Fruit fly (Drosophila melanogaster) whole organism, adult: ENCODE data around the gene rt.
A peak's percentile ranks its signal among the peaks of the same experiment; 100 is the strongest.

Source experiments
- CG11617 ChIP-seq: fragments of 200-800 bp; sonication (Bioruptor generic); optimal IDR thresholded peaks from 2 replicates; lab custom pipeline; 2017; ENCODE audit warnings: mild to moderate bottlenecking, missing biosample characterization, missing genetic modification reagents, missing genetic modification characterization
- CG12768 ChIP-seq: fragments of 200-800 bp; sonication (Bioruptor generic); optimal IDR thresholded peaks from 2 replicates; lab custom pipeline; 2017; ENCODE audit warnings: missing biosample characterization, missing genetic modification characterization, mild to moderate bottlenecking, moderate library complexity, missing genetic modification reagents
- CG14711 ChIP-seq: fragments of 200-800 bp; sonication (Bioruptor generic); optimal IDR thresholded peaks from 2 replicates; lab custom pipeline; 2018; ENCODE audit warnings: missing biosample characterization, mild to moderate bottlenecking, missing genetic modification characterization, moderate library complexity
- CG1620 ChIP-seq: fragments of 200-800 bp; sonication (Bioruptor generic); optimal IDR thresholded peaks from 2 replicates; lab custom pipeline; 2016; ENCODE audit warnings: missing biosample characterization, missing genetic modification characterization
- CG33017 ChIP-seq: fragments of 200-800 bp; sonication (Bioruptor generic); optimal IDR thresholded peaks from 2 replicates; lab custom pipeline; 2018; ENCODE audit warnings: missing biosample characterization, mild to moderate bottlenecking, missing genetic modification characterization, moderate library complexity
- CG5204 ChIP-seq: fragments of 200-800 bp; sonication (Bioruptor generic); optimal IDR thresholded peaks from 2 replicates; lab custom pipeline; 2016; ENCODE audit warnings: missing biosample characterization, missing genetic modification characterization
- CG7045 ChIP-seq: fragments of 200-800 bp; sonication (Bioruptor generic); optimal IDR thresholded peaks from 2 replicates; lab custom pipeline; 2017; ENCODE audit warnings: missing biosample characterization, mild to moderate bottlenecking, missing genetic modification characterization
- CG7101 ChIP-seq: fragments of 200-800 bp; sonication (Bioruptor generic); optimal IDR thresholded peaks from 2 replicates; lab custom pipeline; 2018; ENCODE audit warnings: missing biosample characterization, mild to moderate bottlenecking, missing genetic modification characterization, moderate library complexity
- Clk ChIP-seq: fragments of 200-800 bp; sonication (Bioruptor generic); optimal IDR thresholded peaks from 2 replicates; lab custom pipeline; 2017; ENCODE audit warnings: missing biosample characterization, missing genetic modification characterization
- Crg-1 ChIP-seq: fragments of 200-800 bp; sonication (Bioruptor generic); optimal IDR thresholded peaks from 2 replicates; lab custom pipeline; 2016; ENCODE audit warnings: missing biosample characterization, missing genetic modification characterization
- Hr96 ChIP-seq: fragments of 200-800 bp; sonication (Bioruptor generic); optimal IDR thresholded peaks from 2 replicates; lab custom pipeline; 2016; ENCODE audit warnings: missing biosample characterization, missing genetic modification characterization
- Mnt ChIP-seq: fragments of 200-800 bp; sonication (Bioruptor generic); optimal IDR thresholded peaks from 2 replicates; lab custom pipeline; 2016; ENCODE audit warnings: missing biosample characterization, mild to moderate bottlenecking, missing genetic modification characterization
- bab1 ChIP-seq: fragments of 200-800 bp; sonication (Bioruptor generic); optimal IDR thresholded peaks from 3 replicates; lab custom pipeline; 2019; ENCODE audit warnings: missing biosample characterization, mild to moderate bottlenecking, missing genetic modification characterization, moderate library complexity
- cic ChIP-seq: fragments of 200-800 bp; sonication (Bioruptor generic); optimal IDR thresholded peaks from 2 replicates; lab custom pipeline; 2017; ENCODE audit warnings: missing biosample characterization, mild to moderate bottlenecking, missing genetic modification characterization, moderate library complexity
- cnc ChIP-seq, 2 experiments: fragments of >200 bp; optimal IDR thresholded peaks; 2 replicates each; lab custom pipeline; 2017
- kay ChIP-seq: fragments of 200-800 bp; sonication (Bioruptor generic); peaks from one replicate; lab custom pipeline; 2016; ENCODE audit warnings: missing biosample characterization, missing genetic modification characterization, borderline replicate concordance
- ovo ChIP-seq: fragments of 200-800 bp; sonication (Bioruptor generic); optimal IDR thresholded peaks from 2 replicates; lab custom pipeline; 2016; ENCODE audit warnings: missing biosample characterization, missing genetic modification characterization
- pad ChIP-seq: fragments of 200-800 bp; sonication (Bioruptor generic); optimal IDR thresholded peaks from 3 replicates; lab custom pipeline; 2017; ENCODE audit warnings: missing biosample characterization, missing genetic modification characterization, mild to moderate bottlenecking, moderate library complexity, missing genetic modification reagents
- tj ChIP-seq: fragments of 200-800 bp; sonication (Bioruptor generic); optimal IDR thresholded peaks from 3 replicates; lab custom pipeline; 2017; ENCODE audit warnings: missing biosample characterization, mild to moderate bottlenecking, missing genetic modification characterization, moderate library complexity
- toe ChIP-seq: fragments of 200-800 bp; sonication (Bioruptor generic); optimal IDR thresholded peaks from 2 replicates; lab custom pipeline; 2016; ENCODE audit warnings: missing biosample characterization, missing genetic modification characterization

The rt gene

dm6 chr3L:11547302-11547994 is 40.1 kb downstream of the rt start:
- TF ChIP-seq CG7045 (GFP tag; lab: Kevin White, UChicago) (no peak), cic (no peak), pad (GFP tag; lab: Kevin White, UChicago) (no peak), Mnt (no peak), tj (GFP tag; lab: Kevin White, UChicago) (peak; percentile 97), CG1620 (GFP tag; lab: Kevin White, UChicago) (no peak), Clk (GFP tag; lab: Kevin White, UChicago) (no peak)

- TF ChIP-seq kay (GFP tag; lab: Kevin White, UChicago): peak; percentile 72
- no peak for TF ChIP-seq CG7045 (GFP tag; lab: Kevin White, UChicago)
- no peak for TF ChIP-seq ovo (GFP tag; lab: Kevin White, UChicago)
- TF ChIP-seq CG5204 (GFP tag; lab: Kevin White, UChicago): no peak
Observed at dm6 chr3L:11543681-11544299, 43.8 kb downstream of the rt start.

- TF ChIP-seq Mnt (no peak), CG7045 (GFP tag; lab: Kevin White, UChicago) (no peak), CG14711 (tag; lab: Kevin White, UChicago) (no peak), cnc (optimal IDR thresholded peaks at IDR 0.05; lab: Kevin White, UChicago) (no peak), Hr96 (GFP tag; lab: Kevin White, UChicago) (no peak), CG33017 (no peak), cic (no peak), tj (GFP tag; lab: Kevin White, UChicago) (no peak), Clk (GFP tag; lab: Kevin White, UChicago) (no peak), CG5204 (GFP tag; lab: Kevin White, UChicago) (no peak), kay (GFP tag; lab: Kevin White, UChicago) (no peak), CG1620 (GFP tag; lab: Kevin White, UChicago) (no peak), toe (GFP tag; lab: Kevin White, UChicago) (no peak), bab1 (no peak), CG12768 (GFP tag; lab: Kevin White, UChicago) (no peak), Crg-1 (GFP tag; lab: Kevin White, UChicago) (no peak)
Observed at dm6 chr3L:11542948-11543347, 44.6 kb downstream of the rt start.

dm6 chr3L:11542437-11542836 is 45.1 kb downstream of the rt start:
- TF ChIP-seq tj (GFP tag; lab: Kevin White, UChicago) (peak; percentile 1), cnc (optimal IDR thresholded peaks at IDR 0.05; lab: Kevin White, UChicago) (no peak), kay (GFP tag; lab: Kevin White, UChicago) (no peak), CG7101 (no peak), CG11617 (GFP tag; lab: Kevin White, UChicago) (no peak), Clk (GFP tag; lab: Kevin White, UChicago) (no peak), cic (no peak), Mnt (no peak)

dm6 chr3L:11540330-11540702 is 47.3 kb downstream of the rt start:
- TF ChIP-seq cic: peak; percentile 6
- TF ChIP-seq CG7101: peak; percentile 26
- TF ChIP-seq Crg-1 (GFP tag; lab: Kevin White, UChicago): peak; percentile 42
- no peak for TF ChIP-seq ovo (GFP tag; lab: Kevin White, UChicago)

- no peak for TF ChIP-seq CG7101
- no peak for TF ChIP-seq ovo (GFP tag; lab: Kevin White, UChicago)
- TF ChIP-seq CG12768 (GFP tag; lab: Kevin White, UChicago): no peak
- TF ChIP-seq Hr96 (GFP tag; lab: Kevin White, UChicago): no peak
- TF ChIP-seq Clk (GFP tag; lab: Kevin White, UChicago): no peak
- no peak for TF ChIP-seq CG7045 (GFP tag; lab: Kevin White, UChicago)
- TF ChIP-seq tj (GFP tag; lab: Kevin White, UChicago): no peak
- no peak for TF ChIP-seq CG1620 (GFP tag; lab: Kevin White, UChicago)
- TF ChIP-seq bab1: no peak
- TF ChIP-seq cic: no peak
- TF ChIP-seq Mnt: no peak
- TF ChIP-seq cnc (optimal IDR thresholded peaks at IDR 0.05; lab: Kevin White, UChicago): no peak
- TF ChIP-seq CG11617 (GFP tag; lab: Kevin White, UChicago): no peak
- no peak for TF ChIP-seq CG14711 (tag; lab: Kevin White, UChicago)
- TF ChIP-seq pad (GFP tag; lab: Kevin White, UChicago): no peak
- TF ChIP-seq Crg-1 (GFP tag; lab: Kevin White, UChicago): no peak
- TF ChIP-seq kay (GFP tag; lab: Kevin White, UChicago): no peak
- no peak for TF ChIP-seq toe (GFP tag; lab: Kevin White, UChicago)
- no peak for TF ChIP-seq CG33017
- no peak for TF ChIP-seq CG5204 (GFP tag; lab: Kevin White, UChicago)
Observed at dm6 chr3L:11539511-11540329, 47.9 kb downstream of the rt start.
